Fruit fly (Drosophila melanogaster) whole organism, adult: Measurements from ENCODE around the gene Oatp74D.
A peak's percentile ranks its signal among the peaks of the same experiment; 100 is the strongest.

Experiments used
- CG11617 ChIP-seq: fragments of 200-800 bp; sonication (Bioruptor generic); optimal IDR thresholded peaks from 2 replicates; lab custom pipeline; 2017; ENCODE audit warnings: mild to moderate bottlenecking, missing biosample characterization, missing genetic modification reagents, missing genetic modification characterization
- CG12768 ChIP-seq: fragments of 200-800 bp; sonication (Bioruptor generic); optimal IDR thresholded peaks from 2 replicates; lab custom pipeline; 2017; ENCODE audit warnings: missing biosample characterization, missing genetic modification characterization, mild to moderate bottlenecking, moderate library complexity, missing genetic modification reagents
- CG14711 ChIP-seq: fragments of 200-800 bp; sonication (Bioruptor generic); optimal IDR thresholded peaks from 2 replicates; lab custom pipeline; 2018; ENCODE audit warnings: missing biosample characterization, mild to moderate bottlenecking, missing genetic modification characterization, moderate library complexity
- CG1620 ChIP-seq: fragments of 200-800 bp; sonication (Bioruptor generic); optimal IDR thresholded peaks from 2 replicates; lab custom pipeline; 2016; ENCODE audit warnings: missing biosample characterization, missing genetic modification characterization
- CG33017 ChIP-seq: fragments of 200-800 bp; sonication (Bioruptor generic); optimal IDR thresholded peaks from 2 replicates; lab custom pipeline; 2018; ENCODE audit warnings: missing biosample characterization, mild to moderate bottlenecking, missing genetic modification characterization, moderate library complexity
- CG5204 ChIP-seq: fragments of 200-800 bp; sonication (Bioruptor generic); optimal IDR thresholded peaks from 2 replicates; lab custom pipeline; 2016; ENCODE audit warnings: missing biosample characterization, missing genetic modification characterization
- CG7045 ChIP-seq: fragments of 200-800 bp; sonication (Bioruptor generic); optimal IDR thresholded peaks from 2 replicates; lab custom pipeline; 2017; ENCODE audit warnings: missing biosample characterization, mild to moderate bottlenecking, missing genetic modification characterization
- CG7101 ChIP-seq: fragments of 200-800 bp; sonication (Bioruptor generic); optimal IDR thresholded peaks from 2 replicates; lab custom pipeline; 2018; ENCODE audit warnings: missing biosample characterization, mild to moderate bottlenecking, missing genetic modification characterization, moderate library complexity
- Clk ChIP-seq: fragments of 200-800 bp; sonication (Bioruptor generic); optimal IDR thresholded peaks from 2 replicates; lab custom pipeline; 2017; ENCODE audit warnings: missing biosample characterization, missing genetic modification characterization
- Crg-1 ChIP-seq: fragments of 200-800 bp; sonication (Bioruptor generic); optimal IDR thresholded peaks from 2 replicates; lab custom pipeline; 2016; ENCODE audit warnings: missing biosample characterization, missing genetic modification characterization
- Hr96 ChIP-seq: fragments of 200-800 bp; sonication (Bioruptor generic); optimal IDR thresholded peaks from 2 replicates; lab custom pipeline; 2016; ENCODE audit warnings: missing biosample characterization, missing genetic modification characterization
- Mnt ChIP-seq: fragments of 200-800 bp; sonication (Bioruptor generic); optimal IDR thresholded peaks from 2 replicates; lab custom pipeline; 2016; ENCODE audit warnings: missing biosample characterization, mild to moderate bottlenecking, missing genetic modification characterization
- bab1 ChIP-seq: fragments of 200-800 bp; sonication (Bioruptor generic); optimal IDR thresholded peaks from 3 replicates; lab custom pipeline; 2019; ENCODE audit warnings: missing biosample characterization, mild to moderate bottlenecking, missing genetic modification characterization, moderate library complexity
- cic ChIP-seq: fragments of 200-800 bp; sonication (Bioruptor generic); optimal IDR thresholded peaks from 2 replicates; lab custom pipeline; 2017; ENCODE audit warnings: missing biosample characterization, mild to moderate bottlenecking, missing genetic modification characterization, moderate library complexity
- cnc ChIP-seq, 2 experiments: fragments of >200 bp; optimal IDR thresholded peaks; 2 replicates each; lab custom pipeline; 2017
- kay ChIP-seq: fragments of 200-800 bp; sonication (Bioruptor generic); peaks from one replicate; lab custom pipeline; 2016; ENCODE audit warnings: missing biosample characterization, missing genetic modification characterization, borderline replicate concordance
- ovo ChIP-seq: fragments of 200-800 bp; sonication (Bioruptor generic); optimal IDR thresholded peaks from 2 replicates; lab custom pipeline; 2016; ENCODE audit warnings: missing biosample characterization, missing genetic modification characterization
- pad ChIP-seq: fragments of 200-800 bp; sonication (Bioruptor generic); optimal IDR thresholded peaks from 3 replicates; lab custom pipeline; 2017; ENCODE audit warnings: missing biosample characterization, missing genetic modification characterization, mild to moderate bottlenecking, moderate library complexity, missing genetic modification reagents
- tj ChIP-seq: fragments of 200-800 bp; sonication (Bioruptor generic); optimal IDR thresholded peaks from 3 replicates; lab custom pipeline; 2017; ENCODE audit warnings: missing biosample characterization, mild to moderate bottlenecking, missing genetic modification characterization, moderate library complexity
- toe ChIP-seq: fragments of 200-800 bp; sonication (Bioruptor generic); optimal IDR thresholded peaks from 2 replicates; lab custom pipeline; 2016; ENCODE audit warnings: missing biosample characterization, missing genetic modification characterization

Gene Oatp74D

dm6 chr3L:17540004-17540403 is 53.1 kb downstream of the Oatp74D start:
- TF ChIP-seq kay (peak; percentile 93), CG7045 (GFP tag; lab: Kevin White, UChicago) (no peak), cic (GFP tag; lab: Kevin White, UChicago) (peak; percentile 50), CG5204 (GFP tag; lab: Kevin White, UChicago) (no peak), cnc (optimal IDR thresholded peaks at IDR 0.05; lab: Kevin White, UChicago) (no peak), tj (GFP tag; lab: Kevin White, UChicago) (no peak), CG12768 (GFP tag; lab: Kevin White, UChicago) (no peak)

dm6 chr3L:17549049-17549876 is 62.3 kb downstream of the Oatp74D start, which contains the start of the genes Jon74E and CG7542:
Gene Jon74E, minus strand, starts transcription at chr3L:17549127.
Gene CG7542, plus strand, starts transcription at chr3L:17549826.
- TF ChIP-seq Crg-1 (GFP tag; lab: Kevin White, UChicago) (no peak), Hr96 (GFP tag; lab: Kevin White, UChicago) (no peak), CG7045 (GFP tag; lab: Kevin White, UChicago) (no peak), CG12768 (GFP tag; lab: Kevin White, UChicago) (no peak), CG11617 (GFP tag; lab: Kevin White, UChicago) (no peak), toe (no peak), CG5204 (GFP tag; lab: Kevin White, UChicago) (no peak), Mnt (GFP tag; lab: Kevin White, UChicago) (no peak), bab1 (GFP tag; lab: Kevin White, UChicago) (no peak), CG14711 (tag; lab: Kevin White, UChicago) (no peak), tj (GFP tag; lab: Kevin White, UChicago) (no peak), cic (GFP tag; lab: Kevin White, UChicago) (no peak), CG33017 (tag; lab: Kevin White, UChicago) (no peak), CG1620 (no peak), CG7101 (no peak), pad (no peak), Clk (no peak), cnc (optimal IDR thresholded peaks at IDR 0.05; lab: Kevin White, UChicago) (no peak), ovo (GFP tag; lab: Kevin White, UChicago) (no peak)

- TF ChIP-seq bab1 (GFP tag; lab: Kevin White, UChicago) = no peak
- no peak for TF ChIP-seq Crg-1 (GFP tag; lab: Kevin White, UChicago)
- TF ChIP-seq CG7045 (GFP tag; lab: Kevin White, UChicago) = no peak
- TF ChIP-seq kay = no peak
- no peak for TF ChIP-seq CG11617 (GFP tag; lab: Kevin White, UChicago)
- TF ChIP-seq cic (GFP tag; lab: Kevin White, UChicago) = no peak
- TF ChIP-seq Hr96 (GFP tag; lab: Kevin White, UChicago) = no peak
- TF ChIP-seq CG33017 (tag; lab: Kevin White, UChicago) = no peak
- no peak for TF ChIP-seq cnc (optimal IDR thresholded peaks at IDR 0.05; lab: Kevin White, UChicago)
- TF ChIP-seq Mnt (GFP tag; lab: Kevin White, UChicago) = no peak
- TF ChIP-seq toe = no peak
- no peak for TF ChIP-seq CG5204 (GFP tag; lab: Kevin White, UChicago)
- no peak for TF ChIP-seq CG7101
- no peak for TF ChIP-seq pad
- TF ChIP-seq CG1620 = no peak
- TF ChIP-seq Clk = no peak
- TF ChIP-seq ovo (GFP tag; lab: Kevin White, UChicago) = no peak
Measured at dm6 chr3L:17555794-17556193, 68.9 kb downstream of the Oatp74D start.

- TF ChIP-seq CG7101 (peak; percentile 66), tj (GFP tag; lab: Kevin White, UChicago) (peak; percentile 82), CG5204 (GFP tag; lab: Kevin White, UChicago) (no peak), ovo (GFP tag; lab: Kevin White, UChicago) (peak; percentile 69), CG33017 (tag; lab: Kevin White, UChicago) (peak; percentile 62), Mnt (GFP tag; lab: Kevin White, UChicago) (peak; percentile 49), CG1620 (no peak), Hr96 (GFP tag; lab: Kevin White, UChicago) (no peak), kay (no peak), pad (peak; percentile 75), CG14711 (tag; lab: Kevin White, UChicago) (peak; percentile 25), bab1 (GFP tag; lab: Kevin White, UChicago) (peak; percentile 72), cnc (optimal IDR thresholded peaks at IDR 0.05; lab: Kevin White, UChicago) (no peak), toe (no peak), CG7045 (GFP tag; lab: Kevin White, UChicago) (peak; percentile 68), CG11617 (GFP tag; lab: Kevin White, UChicago) (peak; percentile 85), Crg-1 (GFP tag; lab: Kevin White, UChicago) (peak; percentile 20), cic (GFP tag; lab: Kevin White, UChicago) (peak; percentile 75), Clk (peak; percentile 10), CG12768 (GFP tag; lab: Kevin White, UChicago) (peak; percentile 78)
Measured at dm6 chr3L:17557215-17557904, 70.4 kb downstream of the Oatp74D start, which contains the start of gene CycT. Gene CycT, minus strand, starts transcription at chr3L:17557788.
